Worm (Caenorhabditis elegans) whole organism, L4/young adult: ENCODE results near the gene Y32F6A.5.

Source experiments
- W03F9.2 ChIP-seq: fragments of 150-350 bp; optimal IDR thresholded peaks from 2 replicates; lab custom pipeline; 2014; ENCODE audit warnings: missing biosample characterization, missing genetic modification characterization
- him-1 ChIP-seq: sonication (generic microtip); optimal IDR thresholded peaks from 2 replicates; lab custom pipeline; 2016; ENCODE audit warnings: missing genotype, missing genetic modification reagents, missing genetic modification characterization, missing compliant biosample characterization

DNA sequence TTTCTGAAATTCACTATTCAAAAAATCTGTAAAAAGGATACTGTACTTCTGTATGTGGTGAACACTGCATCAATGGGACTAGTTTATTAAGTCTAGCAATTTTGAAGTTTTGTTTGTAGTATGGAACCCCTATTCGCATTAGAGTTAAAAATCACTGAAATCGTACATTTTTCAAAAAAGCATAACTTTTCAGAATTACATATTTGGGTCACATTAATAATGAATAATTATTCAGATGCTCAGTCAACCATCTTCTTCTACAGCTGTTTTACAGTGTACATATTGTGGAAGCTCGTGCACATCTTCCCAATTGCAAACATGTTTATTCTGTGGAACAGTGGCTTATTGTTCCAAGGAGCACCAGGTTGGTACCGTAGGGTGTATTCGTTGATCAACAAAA, 15.3 kb upstream of the Y32F6A.5 start:
- TF ChIP-seq him-1 (tag; lab: Kevin White, UChicago) (no peak), W03F9.2 (no peak)
